Fruit fly (Drosophila melanogaster) whole organism, pupa: ENCODE data around the gene CG45045.
A peak's percentile ranks its signal among the peaks of the same experiment; 100 is the strongest.

Experiments
- CG34367 ChIP-seq: fragments of 200-800 bp; sonication (Bioruptor generic); optimal IDR thresholded peaks from 2 replicates; lab custom pipeline; 2018; ENCODE audit warnings: missing biosample characterization, mild to moderate bottlenecking, missing genetic modification characterization
- CG8301 ChIP-seq: fragments of 200-800 bp; sonication (Bioruptor generic); optimal IDR thresholded peaks from 2 replicates; lab custom pipeline; 2018; ENCODE audit warnings: missing biosample characterization, mild to moderate bottlenecking, missing genetic modification characterization

dm6 chr3R:17703691-17704537 is 36.5 kb downstream of the CG45045 start:
- TF ChIP-seq CG34367 (tag; lab: Kevin White, UChicago): peak; percentile 100
- peak; percentile 100 for TF ChIP-seq CG8301 (tag; lab: Kevin White, UChicago)
